Fruit fly (Drosophila melanogaster): ENCODE results near the gene Jhbp4.

Gene Jhbp4

dm6 chr3R:16005943-16006342 lies 37.4 kb upstream of the Jhbp4 start (continued):
- TF ChIP-seq schlank (tag; optimal IDR thresholded peaks at IDR 0.05) = peak; percentile 44
- TF ChIP-seq CG18764 (GFP tag; optimal IDR thresholded peaks at IDR 0.05) = no peak
- TF ChIP-seq CG1603 (tag; optimal IDR thresholded peaks at IDR 0.05) = peak; percentile 52
- 0 out of 2 replicates have a peak, but pooled peaks have one; percentile 20 for TF ChIP-seq Xrp1 (GFP tag; IDR thresholded peaks at IDR 0.05)
- peak; percentile 10 for TF ChIP-seq Dek (tag; optimal IDR thresholded peaks at IDR 0.05)
- peak; percentile 74 for TF ChIP-seq CG17359 (tag; optimal IDR thresholded peaks at IDR 0.05)
- TF ChIP-seq CG1233 (GFP tag; optimal IDR thresholded peaks at IDR 0.05) = peak; percentile 65

DNA sequence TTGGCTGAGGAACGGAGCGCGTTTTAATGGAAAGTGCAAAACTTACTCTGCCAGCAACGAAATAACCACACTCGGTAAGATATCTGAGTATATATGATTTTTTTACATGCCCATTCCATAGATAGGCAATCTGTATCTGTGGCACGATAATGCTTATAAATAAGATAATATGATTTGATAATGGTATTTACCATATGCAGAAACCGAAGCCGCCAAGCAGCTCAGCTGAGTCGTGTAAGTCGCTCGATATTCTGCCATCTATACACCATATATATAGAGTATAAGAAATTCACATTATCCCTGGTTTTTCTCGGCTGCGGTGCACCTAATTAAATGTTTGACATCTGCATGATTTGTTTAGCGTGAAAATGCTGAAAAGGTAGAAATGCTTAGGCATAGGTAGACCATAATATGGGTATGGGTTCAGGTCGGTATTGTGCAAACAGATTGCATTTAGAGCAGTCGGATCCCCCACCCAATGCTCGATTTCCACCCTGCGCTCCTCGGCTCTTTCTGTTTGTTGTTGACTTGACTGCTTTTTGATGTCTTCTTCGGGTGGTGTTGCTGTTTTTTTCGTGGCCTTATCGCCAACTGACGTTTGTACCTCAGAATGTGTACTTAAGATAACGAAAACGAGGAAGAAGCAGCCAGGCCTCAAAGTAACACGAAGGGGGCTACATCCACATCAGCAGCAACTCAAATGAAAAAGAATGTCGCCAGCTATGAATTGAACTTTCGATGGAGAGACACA lies 36.3 kb upstream of the Jhbp4 start:
- peak; percentile 73 for TF ChIP-seq Med (GFP tag)
- TF ChIP-seq crol (GFP tag; IDR thresholded peaks at IDR 0.05) = peak; percentile 66
- TF ChIP-seq CG8359 (GFP tag; optimal IDR thresholded peaks at IDR 0.05; ENCODE audit: borderline replicate concordance) = peak; percentile 16
- no peak for TF ChIP-seq CG10543 (GFP tag; optimal IDR thresholded peaks at IDR 0.05)
- TF ChIP-seq sd (tag; optimal IDR thresholded peaks at IDR 0.05) = peak; percentile 43
- TF ChIP-seq CG17385 (GFP tag; optimal IDR thresholded peaks at IDR 0.05) = peak; percentile 63
- TF ChIP-seq D19A (tag; optimal IDR thresholded peaks at IDR 0.05) = peak; percentile 69
- peak; percentile 41; the same call in 1 of the 3 replicates for TF ChIP-seq ci (GFP tag; IDR thresholded peaks at IDR 0.05)
- peak; percentile 46 for TF ChIP-seq sqz (GFP tag; optimal IDR thresholded peaks at IDR 0.05)
- no peak for TF ChIP-seq CG3995 (GFP tag; optimal IDR thresholded peaks at IDR 0.05)
- TF ChIP-seq CG3847 (GFP tag; IDR thresholded peaks at IDR 0.05) = no peak
- peak; percentile 47 for TF ChIP-seq kni (GFP tag; optimal IDR thresholded peaks at IDR 0.05)
- TF ChIP-seq Xrp1 (GFP tag; IDR thresholded peaks at IDR 0.05) = 0 out of 2 replicates have a peak, but pooled peaks have one; percentile 9
- TF ChIP-seq hkb (optimal IDR thresholded peaks at IDR 0.05) = no peak
- TF ChIP-seq hkb (GFP tag; IDR thresholded peaks at IDR 0.05) = 0 out of 2 replicates have a peak, but pooled peaks have one; percentile 15
- peak; percentile 55 for TF ChIP-seq CG15479 (GFP tag; optimal IDR thresholded peaks at IDR 0.05)
- peak; percentile 35 for TF ChIP-seq Deaf1 (tag; optimal IDR thresholded peaks at IDR 0.05)
- no peak for TF ChIP-seq CG3065 (GFP tag; optimal IDR thresholded peaks at IDR 0.05)
- peak; percentile 17 for TF ChIP-seq pros (GFP tag; optimal IDR thresholded peaks at IDR 0.05)
- peak; percentile 24 for TF ChIP-seq CG6813 (GFP tag; optimal IDR thresholded peaks at IDR 0.05)
- TF ChIP-seq tll (GFP tag; optimal IDR thresholded peaks at IDR 0.05) = peak in 1 of 2 experiments; percentile 80
- peak; percentile 20 for TF ChIP-seq CG4360 (GFP tag; IDR thresholded peaks at IDR 0.05)
- TF ChIP-seq CG17802 (tag; optimal IDR thresholded peaks at IDR 0.05) = no peak
- peak; percentile 87 for TF ChIP-seq GATAe (GFP tag; conservative IDR thresholded peaks at IDR 0.05)
- no peak for TF ChIP-seq fu2 (GFP tag; optimal IDR thresholded peaks at IDR 0.05)
- TF ChIP-seq ken (GFP tag; IDR thresholded peaks at IDR 0.05) = 0 out of 3 replicates have a peak, but pooled peaks have one; percentile 5
- peak; percentile 35 for TF ChIP-seq sug (tag; optimal IDR thresholded peaks at IDR 0.05)

- TF ChIP-seq cwo (GFP tag; optimal IDR thresholded peaks at IDR 0.05) = peak; percentile 7
- TF ChIP-seq odd (GFP tag; optimal IDR thresholded peaks at IDR 0.05) = no peak
- TF ChIP-seq CG4360 (GFP tag; IDR thresholded peaks at IDR 0.05) = peak; percentile 78
- TF ChIP-seq CoRest (tag; optimal IDR thresholded peaks at IDR 0.05) = no peak
- TF ChIP-seq sug (tag; optimal IDR thresholded peaks at IDR 0.05) = peak; percentile 92
- 0 out of 3 replicates have a peak, but pooled peaks have one; percentile 15 for TF ChIP-seq Opbp (GFP tag; IDR thresholded peaks at IDR 0.05; ENCODE audit: partially characterized antibody)
- peak; percentile 58; the same call in 1 of the 2 replicates for TF ChIP-seq crol (GFP tag; IDR thresholded peaks at IDR 0.05)
- no peak for TF ChIP-seq CG7271 (tag; optimal IDR thresholded peaks at IDR 0.05)
- TF ChIP-seq CG11093 (GFP tag; IDR thresholded peaks at IDR 0.05) = no peak
- peak; percentile 4 for TF ChIP-seq cg (GFP tag; optimal IDR thresholded peaks at IDR 0.05)
- no peak for TF ChIP-seq CG1602 (GFP tag; optimal IDR thresholded peaks at IDR 0.05)
- no peak for TF ChIP-seq nerfin-1 (tag; optimal IDR thresholded peaks at IDR 0.05)
- no peak for TF ChIP-seq her (GFP tag; optimal IDR thresholded peaks at IDR 0.05)
- TF ChIP-seq Med (GFP tag) = peak; percentile 21
- TF ChIP-seq ato (GFP tag; IDR thresholded peaks at IDR 0.05; ENCODE audit: partially characterized antibody) = no peak
- no peak for TF ChIP-seq row (GFP tag; IDR thresholded peaks at IDR 0.05)
- peak; percentile 52 for TF ChIP-seq CG10543 (GFP tag; optimal IDR thresholded peaks at IDR 0.05)
- TF ChIP-seq exex (tag; optimal IDR thresholded peaks at IDR 0.05) = peak; percentile 37
- TF ChIP-seq Dek (tag; optimal IDR thresholded peaks at IDR 0.05) = no peak
These were observed 35.0 kb upstream of the Jhbp4 start for dm6 chr3R:16008300-16008699.
